Fruit fly (Drosophila melanogaster): ENCODE data around the gene Cyp28d1.

The Cyp28d1 gene

dm6 chr2L:5231437-5231836 is 21.2 kb downstream of the Cyp28d1 start (continued):
- no peak for TF ChIP-seq cad (GFP tag; optimal IDR thresholded peaks at IDR 0.05)
- no peak for TF ChIP-seq HLH54F (GFP tag; optimal IDR thresholded peaks at IDR 0.05)
- peak; percentile 28 for TF ChIP-seq lbe (GFP tag; optimal IDR thresholded peaks at IDR 0.05)
- 0 out of 3 replicates have a peak, but pooled peaks have one; percentile 31 for TF ChIP-seq CG11695 (GFP tag; IDR thresholded peaks at IDR 0.05)
- TF ChIP-seq CG1602 (GFP tag; optimal IDR thresholded peaks at IDR 0.05), result no peak
- no peak for TF ChIP-seq amos (GFP tag; IDR thresholded peaks at IDR 0.05; ENCODE audit: partially characterized antibody)
- no peak for TF ChIP-seq unc-4 (GFP tag; IDR thresholded peaks at IDR 0.05; ENCODE audit: partially characterized antibody)
- peak; percentile 18 for TF ChIP-seq CG2712 (tag; optimal IDR thresholded peaks at IDR 0.05)
- 0 out of 3 replicates have a peak, but pooled peaks have one; percentile 16 for TF ChIP-seq otp (GFP tag; IDR thresholded peaks at IDR 0.05)
- TF ChIP-seq bsh (GFP tag; optimal IDR thresholded peaks at IDR 0.05), result peak in 1 of 2 experiments; percentile 16
- TF ChIP-seq GATAe (GFP tag; conservative IDR thresholded peaks at IDR 0.05), result no peak
- TF ChIP-seq CG7372 (GFP tag; IDR thresholded peaks at IDR 0.05), result no peak
- peak; percentile 4 for TF ChIP-seq CG12391 (tag; optimal IDR thresholded peaks at IDR 0.05)
- TF ChIP-seq CG2678 (tag; optimal IDR thresholded peaks at IDR 0.05), result peak; percentile 16
- no peak for TF ChIP-seq CG13775 (GFP tag; optimal IDR thresholded peaks at IDR 0.05)
- TF ChIP-seq CG11696 (GFP tag; IDR thresholded peaks at IDR 0.05), result peak; percentile 83
- TF ChIP-seq hb (GFP tag; IDR thresholded peaks at IDR 0.05; ENCODE audit: partially characterized antibody), result no peak
- TF ChIP-seq Med (GFP tag), result peak; percentile 68
- no peak for TF ChIP-seq ap (GFP tag; IDR thresholded peaks at IDR 0.05)
- TF ChIP-seq ind (GFP tag; optimal IDR thresholded peaks at IDR 0.05), result no peak
- 0 out of 2 replicates have a peak, but pooled peaks have one; percentile 19 for TF ChIP-seq Ada2b (GFP tag; IDR thresholded peaks at IDR 0.05)
- TF ChIP-seq CG15696 (tag; optimal IDR thresholded peaks at IDR 0.05), result no peak
- peak; percentile 33; the same call in 1 of the 2 replicates for TF ChIP-seq esg (GFP tag; conservative IDR thresholded peaks at IDR 0.05)
- TF ChIP-seq H2.0 (GFP tag; IDR thresholded peaks at IDR 0.05), result 0 out of 2 replicates have a peak, but pooled peaks have one; percentile 31
- TF ChIP-seq chinmo (GFP tag; IDR thresholded peaks at IDR 0.05; ENCODE audit: partially characterized antibody), result 0 out of 4 replicates have a peak, but pooled peaks have one; percentile 28
- TF ChIP-seq Ravus (GFP tag; IDR thresholded peaks at IDR 0.05), result no peak
- peak; percentile 48 for TF ChIP-seq gem (tag; optimal IDR thresholded peaks at IDR 0.05)
- no peak for TF ChIP-seq tll (GFP tag; optimal IDR thresholded peaks at IDR 0.05)
- TF ChIP-seq CkIIα-i1 (GFP tag; IDR thresholded peaks at IDR 0.05), result no peak
- TF ChIP-seq CG9797 (GFP tag; optimal IDR thresholded peaks at IDR 0.05), result no peak
- TF ChIP-seq vfl (GFP tag; optimal IDR thresholded peaks at IDR 0.05), result no peak
- TF ChIP-seq Dp (GFP tag; optimal IDR thresholded peaks at IDR 0.05), result no peak
- no peak for TF ChIP-seq CG13123 (GFP tag; optimal IDR thresholded peaks at IDR 0.05)
- TF ChIP-seq klu (GFP tag; IDR thresholded peaks at IDR 0.05), result no peak
- peak; percentile 29 for TF ChIP-seq CG17829 (tag; optimal IDR thresholded peaks at IDR 0.05)
- TF ChIP-seq CG8290 (GFP tag; optimal IDR thresholded peaks at IDR 0.05), result peak; percentile 0
- no peak for TF ChIP-seq CG8290 (tag; optimal IDR thresholded peaks at IDR 0.05)
- TF ChIP-seq eve (GFP tag; optimal IDR thresholded peaks at IDR 0.05), result peak in 1 of 2 experiments; percentile 73
- peak; percentile 32; the same call in 1 of the 2 replicates for TF ChIP-seq Ptx1 (GFP tag; IDR thresholded peaks at IDR 0.05)
- TF ChIP-seq hkb (optimal IDR thresholded peaks at IDR 0.05), result no peak
- TF ChIP-seq hkb (GFP tag; IDR thresholded peaks at IDR 0.05), result peak; percentile 50; the same call in 1 of the 2 replicates
- no peak for TF ChIP-seq CG11456 (GFP tag; IDR thresholded peaks at IDR 0.05)
- TF ChIP-seq CG6654 (GFP tag; optimal IDR thresholded peaks at IDR 0.05), result no peak
- peak in 1 of 3 experiments; percentile 5 for TF ChIP-seq lola (GFP tag; optimal IDR thresholded peaks at IDR 0.05)
- no peak for TF ChIP-seq CG7963 (GFP tag; IDR thresholded peaks at IDR 0.05; ENCODE audit: partially characterized antibody)
- peak; percentile 6 for TF ChIP-seq CG10979 (tag; optimal IDR thresholded peaks at IDR 0.05)
- TF ChIP-seq Blimp-1 (GFP tag; optimal IDR thresholded peaks at IDR 0.05), result peak; percentile 13
- no peak for TF ChIP-seq peb (GFP tag; IDR thresholded peaks at IDR 0.05)
- TF ChIP-seq CG7839 (tag; optimal IDR thresholded peaks at IDR 0.05), result peak; percentile 6
- TF ChIP-seq CG17359 (tag; optimal IDR thresholded peaks at IDR 0.05), result peak; percentile 9

All from whole organism, embryonic.